Fruit fly (Drosophila melanogaster): ENCODE measurements around the gene RpS3A.

RpS3A gene

DNA sequence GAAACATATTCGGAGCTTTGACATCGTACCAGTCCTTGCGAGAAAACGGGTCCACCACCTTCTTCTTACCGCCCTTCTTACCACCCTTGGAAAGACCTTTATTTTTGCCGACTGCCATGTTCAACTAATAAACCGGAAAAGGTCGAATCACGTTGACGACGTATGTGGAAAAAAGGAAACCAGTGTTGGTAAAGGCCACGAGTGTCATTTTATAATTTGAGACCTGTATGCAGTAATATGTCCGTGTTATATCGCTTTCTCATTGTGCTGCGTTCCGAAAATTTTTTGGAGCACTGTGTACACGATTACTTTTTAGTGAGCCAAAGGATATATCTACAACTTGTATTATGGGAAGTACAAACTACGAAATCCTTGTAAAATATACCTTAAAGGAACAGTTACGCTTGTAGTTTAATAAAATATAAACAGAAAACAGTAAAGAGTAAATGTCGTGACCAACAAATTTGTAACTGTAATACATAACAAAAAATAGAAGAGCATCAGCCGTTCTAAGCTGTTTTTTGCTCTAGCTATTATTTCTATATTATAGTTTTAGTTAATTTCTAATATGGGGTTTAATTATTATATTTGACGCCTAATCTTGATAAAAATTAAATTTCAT lies at the start of gene RpS3A:
RpS3A (minus strand) TSS at position 145 of the 622 bp plus-strand sequence.
- peak; percentile 91 for TF ChIP-seq CG17801 (GFP tag; optimal IDR thresholded peaks at IDR 0.05; ENCODE audit: partially characterized antibody)

dm6 chr4:102155-102554 lies 35.1 kb upstream of the RpS3A start:
- no peak for TF ChIP-seq CG17801 (GFP tag; optimal IDR thresholded peaks at IDR 0.05; ENCODE audit: partially characterized antibody)

dm6 chr4:92000-92399 lies 25.0 kb upstream of the RpS3A start:
- TF ChIP-seq CG17801 (GFP tag; optimal IDR thresholded peaks at IDR 0.05; ENCODE audit: partially characterized antibody): no peak

dm6 chr4:89709-90108 lies 22.7 kb upstream of the RpS3A start:
- no peak for TF ChIP-seq CG17801 (GFP tag; optimal IDR thresholded peaks at IDR 0.05; ENCODE audit: partially characterized antibody)

DNA sequence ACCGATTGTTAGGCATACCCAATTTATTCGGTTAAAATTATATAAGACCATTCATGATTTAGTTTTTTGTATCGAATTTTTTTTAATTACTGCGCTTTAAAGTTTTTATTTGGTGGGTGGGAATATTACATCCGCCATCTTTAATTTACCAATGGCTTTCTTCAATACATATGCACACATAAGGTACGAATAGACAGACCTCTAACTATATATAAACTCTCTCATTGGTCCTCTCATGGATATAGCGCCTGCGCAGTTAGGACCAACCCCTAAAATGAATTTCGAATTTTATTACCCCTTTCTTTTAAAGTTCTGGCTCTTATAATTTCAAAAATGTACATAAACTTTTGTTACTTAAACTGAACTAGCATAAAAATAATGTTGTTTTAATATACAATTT lies 20.3 kb upstream of the RpS3A start:
- no peak for TF ChIP-seq CG17801 (GFP tag; optimal IDR thresholded peaks at IDR 0.05; ENCODE audit: partially characterized antibody)

DNA sequence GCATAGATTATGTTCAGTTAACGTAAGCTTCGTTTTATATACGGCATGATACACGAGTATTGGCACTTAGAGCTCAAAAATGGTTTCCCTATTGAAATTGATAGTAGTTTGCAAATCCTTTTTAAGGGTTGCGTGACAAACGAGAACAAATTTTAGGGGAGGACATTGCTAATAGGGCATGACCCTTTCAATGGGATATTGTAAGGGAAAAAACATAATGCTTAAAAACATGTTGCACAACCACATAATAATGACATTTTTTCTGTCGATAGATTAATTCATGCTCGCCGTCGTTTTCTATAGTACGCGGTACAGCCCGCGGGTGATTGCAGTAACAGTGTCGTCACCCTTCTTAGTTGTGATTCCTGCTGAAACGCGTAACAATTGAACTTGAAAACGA lies 17.9 kb upstream of the RpS3A start:
- no peak for TF ChIP-seq CG17801 (GFP tag; optimal IDR thresholded peaks at IDR 0.05; ENCODE audit: partially characterized antibody)

dm6 chr4:76157-76556 lies 9.2 kb upstream of the RpS3A start:
- TF ChIP-seq CG17801 (GFP tag; optimal IDR thresholded peaks at IDR 0.05; ENCODE audit: partially characterized antibody): no peak

DNA sequence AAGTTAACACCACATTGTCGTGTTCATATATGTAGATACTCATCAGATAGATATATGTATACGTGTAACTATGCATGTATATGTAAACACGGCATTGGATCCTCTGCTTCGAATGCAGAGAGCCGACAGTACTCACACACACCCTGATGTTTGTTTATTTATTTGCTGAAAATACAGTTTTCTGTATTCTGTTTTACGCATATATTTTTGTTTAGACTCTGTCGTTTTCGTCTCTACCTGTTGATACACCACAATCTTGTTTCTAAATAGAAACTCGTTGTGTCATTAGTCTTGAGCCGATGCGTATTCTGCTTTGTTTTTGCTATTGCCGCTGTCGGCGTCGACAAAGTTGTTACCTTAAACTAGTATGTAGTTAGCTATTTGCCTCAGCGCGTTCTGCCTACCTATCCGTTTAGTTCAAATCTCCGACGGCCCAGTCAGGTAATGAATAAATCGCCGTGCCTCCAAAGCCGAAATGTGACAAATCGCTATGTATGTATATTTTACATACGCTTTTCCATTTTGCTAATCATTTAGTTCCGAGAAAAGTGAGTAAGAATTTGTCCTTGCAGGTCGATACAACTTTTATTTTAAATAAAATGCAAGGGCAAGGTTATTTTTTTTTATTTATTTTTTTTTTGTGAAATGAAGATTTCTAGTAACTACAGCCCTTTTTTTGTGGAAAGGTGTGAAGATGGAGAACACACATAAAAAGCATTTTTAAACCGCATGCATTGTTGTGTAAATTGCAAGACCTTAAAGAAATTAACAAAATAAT lies 3.3 kb upstream of the RpS3A start:
- no peak for TF ChIP-seq CG17801 (GFP tag; optimal IDR thresholded peaks at IDR 0.05; ENCODE audit: partially characterized antibody)

DNA sequence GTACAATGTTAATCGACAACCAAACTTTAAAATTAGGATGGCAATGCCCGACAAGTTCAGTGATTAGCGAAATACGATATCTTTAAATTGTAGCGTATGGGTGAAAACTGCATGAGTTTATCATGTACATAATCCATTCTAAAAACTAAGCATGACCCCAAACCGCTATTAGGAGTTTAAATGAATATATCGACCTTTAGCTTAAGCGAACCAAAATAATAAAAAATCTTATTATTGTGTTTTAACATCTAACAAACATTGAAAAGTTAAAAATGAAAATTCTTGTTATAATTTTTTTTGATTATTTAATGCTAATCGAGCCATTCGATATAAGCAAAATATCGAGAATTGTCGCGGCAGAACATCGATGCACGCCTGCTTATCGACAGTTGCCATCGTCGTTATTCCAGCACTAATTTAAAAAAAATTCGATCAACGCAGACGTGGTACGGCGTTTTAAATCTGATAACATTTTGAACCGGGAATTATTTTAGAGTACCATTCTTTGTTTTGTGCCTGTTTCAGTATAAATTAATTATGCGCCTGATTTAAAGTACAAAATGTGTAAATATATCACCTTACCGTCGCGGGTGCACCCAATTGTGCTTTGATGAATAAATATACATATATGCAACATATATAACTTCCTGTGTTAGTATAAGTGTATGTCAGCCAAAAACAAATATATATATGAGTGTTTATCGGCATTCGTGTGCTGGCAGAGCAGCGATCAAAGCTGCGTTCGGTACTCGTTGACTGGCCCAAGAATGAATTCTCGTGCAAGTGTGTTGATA lies 2.1 kb upstream of the RpS3A start, which contains the start of gene pan:
pan (plus strand) TSS at position 378 of the 794 bp plus-strand sequence.
- no peak for TF ChIP-seq CG17801 (GFP tag; optimal IDR thresholded peaks at IDR 0.05; ENCODE audit: partially characterized antibody)

dm6 chr4:68184-68948 lies 1.4 kb upstream of the RpS3A start:
- TF ChIP-seq CG17801 (GFP tag; optimal IDR thresholded peaks at IDR 0.05; ENCODE audit: partially characterized antibody): no peak

DNA sequence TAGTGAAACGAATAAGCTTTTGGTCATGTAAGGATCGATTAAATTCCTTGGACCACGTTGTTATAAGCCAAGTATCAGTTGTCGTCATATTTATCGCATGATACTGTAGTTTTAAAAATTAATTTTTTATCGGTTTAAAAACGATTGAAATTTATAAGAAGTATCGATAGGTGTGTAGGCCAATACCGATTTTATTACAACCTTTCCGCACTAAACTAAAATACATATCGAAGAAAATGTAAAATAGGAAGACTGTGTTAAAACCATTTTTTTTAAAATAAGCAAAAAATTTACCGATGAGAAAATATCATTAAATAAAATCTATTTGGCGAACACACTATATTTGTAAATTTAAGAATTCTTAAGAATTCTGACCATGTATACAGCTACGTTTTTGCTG lies 3.7 kb downstream of the RpS3A start:
- no peak for TF ChIP-seq CG17801 (GFP tag; optimal IDR thresholded peaks at IDR 0.05; ENCODE audit: partially characterized antibody)

DNA sequence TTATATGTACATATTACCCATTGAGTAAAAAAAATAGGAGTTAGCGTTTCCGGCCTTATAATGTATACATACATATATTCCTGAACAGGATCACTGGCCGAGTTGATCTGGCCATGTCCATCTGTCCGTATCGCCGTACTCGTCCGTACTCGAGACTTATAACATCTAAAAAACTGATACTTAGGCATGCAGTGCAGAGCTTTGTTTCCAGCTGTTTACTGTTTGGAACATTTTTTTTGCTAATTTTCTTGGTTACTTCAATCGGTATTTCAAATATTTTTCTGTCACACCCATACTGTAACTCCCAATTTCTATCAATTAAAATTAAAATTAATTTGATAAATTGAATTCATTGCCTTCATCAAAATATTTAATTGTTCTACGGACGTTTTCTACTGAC lies 4.5 kb downstream of the RpS3A start:
- TF ChIP-seq CG17801 (GFP tag; optimal IDR thresholded peaks at IDR 0.05; ENCODE audit: partially characterized antibody): no peak

DNA sequence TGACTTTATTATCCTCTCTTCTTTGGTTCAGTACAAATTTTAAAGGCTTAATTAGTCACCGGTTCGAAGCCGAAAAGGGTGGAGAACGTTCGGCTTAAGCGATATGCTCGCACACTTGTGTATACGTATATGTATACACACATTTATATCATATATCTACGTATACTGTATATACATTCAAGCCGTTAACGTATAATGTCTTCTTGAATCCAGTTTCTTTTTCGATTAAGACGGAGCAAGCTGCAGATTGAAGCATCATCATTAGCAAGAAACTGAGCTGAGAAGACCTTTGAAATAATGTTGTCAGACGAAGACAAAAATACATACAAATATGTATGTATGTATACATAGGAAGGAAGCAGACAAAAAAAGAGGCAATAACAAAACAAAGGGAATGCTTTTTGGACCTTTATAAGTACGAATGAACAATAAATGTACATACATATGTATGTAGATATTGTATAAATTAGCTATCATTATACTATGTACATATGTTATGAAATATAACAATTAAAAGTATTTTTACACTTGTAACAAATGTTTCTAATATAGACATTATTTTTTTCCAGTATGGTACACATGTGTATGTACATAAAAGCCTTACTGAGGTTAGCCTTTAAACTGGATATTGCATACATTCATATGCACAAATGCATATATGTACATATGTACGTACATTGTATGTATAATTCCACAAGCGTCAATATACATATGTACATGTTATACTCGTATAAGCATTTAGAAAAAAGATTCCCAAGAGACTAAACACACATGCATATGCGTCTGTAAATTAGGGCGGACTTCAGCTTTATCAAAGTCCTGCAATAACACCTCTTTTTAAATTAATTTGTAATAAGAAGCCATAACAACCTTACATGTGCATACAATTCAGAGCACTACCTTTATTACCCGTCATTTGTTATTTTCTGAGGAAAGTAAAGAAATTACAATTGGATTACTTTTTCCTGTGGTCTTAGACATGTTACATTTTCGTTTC lies 6.7 kb downstream of the RpS3A start:
- TF ChIP-seq CG17801 (GFP tag; optimal IDR thresholded peaks at IDR 0.05; ENCODE audit: partially characterized antibody): no peak
